Worm (Caenorhabditis elegans): ENCODE results near the gene R01E6.5.

R01E6.5 gene

ce11 chrX:13502282-13502681 lies 34.6 kb upstream of the R01E6.5 start (continued):
- TF ChIP-seq sox-4 (tag; optimal IDR thresholded peaks at IDR 0.05) (no peak), mef-2 (tag; optimal IDR thresholded peaks at IDR 0.05) (no peak), nhr-237 (tag; optimal IDR thresholded peaks at IDR 0.05) (no peak), pag-3 (tag; optimal IDR thresholded peaks at IDR 0.05; ENCODE audit: borderline replicate concordance, insufficient read depth) (no peak), C04F5.9 (tag; optimal IDR thresholded peaks at IDR 0.05) (no peak), ceh-8 (GFP tag; optimal IDR thresholded peaks at IDR 0.05) (no peak), lir-3 (tag; optimal IDR thresholded peaks at IDR 0.05; ENCODE audit: poor library complexity) (no peak), nhr-85 (tag) (no peak), zip-4 (GFP tag; optimal IDR thresholded peaks at IDR 0.05) (no peak), ztf-4 (tag; optimal IDR thresholded peaks at IDR 0.05) (no peak), tlp-1 (tag; optimal IDR thresholded peaks at IDR 0.05) (no peak), mab-9 (GFP tag; IDR thresholded peaks at IDR 0.05) (no peak), nhr-19 (GFP tag; conservative IDR thresholded peaks at IDR 0.05) (no peak), mep-1 (tag; optimal IDR thresholded peaks at IDR 0.05) (peak; percentile 23), snpc-4 (tag; optimal IDR thresholded peaks at IDR 0.05) (no peak), lsy-2 (tag; optimal IDR thresholded peaks at IDR 0.05) (peak; percentile 9 to 51), ceh-88 (GFP tag; IDR thresholded peaks at IDR 0.05) (no peak), nhr-71 (tag; optimal IDR thresholded peaks at IDR 0.05) (peak; percentile 46), elt-2 (tag; optimal IDR thresholded peaks at IDR 0.05) (no peak), C16A3.4 (tag; optimal IDR thresholded peaks at IDR 0.05) (no peak), hlh-17 (GFP tag; optimal IDR thresholded peaks at IDR 0.05; ENCODE audit: borderline replicate concordance) (no peak), unc-130 (tag; optimal IDR thresholded peaks at IDR 0.05) (no peak), nhr-77 (tag; optimal IDR thresholded peaks at IDR 0.05) (no peak), nhr-76 (tag; optimal IDR thresholded peaks at IDR 0.05) (no peak), isw-1 (GFP tag; IDR thresholded peaks at IDR 0.05) (peak; percentile 30), nhr-90 (tag; optimal IDR thresholded peaks at IDR 0.05; ENCODE audit: poor library complexity) (no peak), F16B12.6 (tag; optimal IDR thresholded peaks at IDR 0.05) (no peak), nhr-20 (tag; optimal IDR thresholded peaks at IDR 0.05) (no peak), xbp-1 (tag; optimal IDR thresholded peaks at IDR 0.05) (peak; percentile 33), ama-1 (optimal IDR thresholded peaks at IDR 0.05) (no peak), tbx-2 (tag; optimal IDR thresholded peaks at IDR 0.05) (peak; percentile 28), ceh-63 (GFP tag; optimal IDR thresholded peaks at IDR 0.05) (no peak), nhr-11 (tag; optimal IDR thresholded peaks at IDR 0.05) (no peak), skn-1 (tag; optimal IDR thresholded peaks at IDR 0.05) (no peak), ets-5 (GFP tag; IDR thresholded peaks at IDR 0.05) (no peak)

- no peak for TF ChIP-seq unc-86 (tag; optimal IDR thresholded peaks at IDR 0.05)
- peak; percentile 35 for TF ChIP-seq lin-14 (GFP tag; optimal IDR thresholded peaks at IDR 0.05)
- peak; percentile 21 for TF ChIP-seq fkh-8 (tag; optimal IDR thresholded peaks at IDR 0.05)
Measured at ce11 chrX:13503839-13504238, 33.0 kb upstream of the R01E6.5 start.

ce11 chrX:13505201-13505600 lies 31.7 kb upstream of the R01E6.5 start:
- TF ChIP-seq fkh-10 (GFP tag; optimal IDR thresholded peaks at IDR 0.05) (peak; percentile 70), lin-14 (GFP tag; optimal IDR thresholded peaks at IDR 0.05) (peak; percentile 5), aha-1 (tag; optimal IDR thresholded peaks at IDR 0.05) (no peak)

ce11 chrX:13506043-13506442 lies 30.8 kb upstream of the R01E6.5 start:
- TF ChIP-seq ets-5 (GFP tag; IDR thresholded peaks at IDR 0.05) (no peak), ceh-8 (GFP tag; optimal IDR thresholded peaks at IDR 0.05) (no peak), mef-2 (tag; optimal IDR thresholded peaks at IDR 0.05) (no peak), skn-1 (tag; optimal IDR thresholded peaks at IDR 0.05) (no peak), unc-130 (tag; optimal IDR thresholded peaks at IDR 0.05) (no peak), nhr-12 (tag; optimal IDR thresholded peaks at IDR 0.05) (no peak), Y116A8C.19 (tag; optimal IDR thresholded peaks at IDR 0.05; ENCODE audit: borderline replicate concordance) (no peak), pax-3 (tag; optimal IDR thresholded peaks at IDR 0.05) (no peak), mep-1 (tag; optimal IDR thresholded peaks at IDR 0.05) (no peak), fos-1 (tag; optimal IDR thresholded peaks at IDR 0.05) (no peak), C16A3.4 (tag; optimal IDR thresholded peaks at IDR 0.05) (no peak), elt-3 (tag; optimal IDR thresholded peaks at IDR 0.05) (no peak), alr-1 (tag; optimal IDR thresholded peaks at IDR 0.05; ENCODE audit: borderline replicate concordance) (no peak), ceh-63 (GFP tag; optimal IDR thresholded peaks at IDR 0.05) (peak; percentile 56), vab-15 (tag; optimal IDR thresholded peaks at IDR 0.05) (no peak), snu-23 (GFP tag; optimal IDR thresholded peaks at IDR 0.05) (no peak), lin-14 (GFP tag; optimal IDR thresholded peaks at IDR 0.05) (peak; percentile 33), ceh-82 (tag; optimal IDR thresholded peaks at IDR 0.05) (peak in 1 of 3 experiments; percentile 26)

All from whole organism, L1 larva.